Worm (Caenorhabditis elegans) whole organism, L1 larva: Measurements from ENCODE around the gene fbxa-215.

Source experiments
- Y116A8C.19 ChIP-seq: sonication (generic microtip); optimal IDR thresholded peaks from 2 replicates; lab custom pipeline; 2016; ENCODE audit warnings: missing compliant biosample characterization, missing genetic modification characterization, borderline replicate concordance
- aha-1 ChIP-seq: fragments of 150-350 bp; optimal IDR thresholded peaks from 2 replicates; lab custom pipeline; 2014; ENCODE audit warnings: missing biosample characterization, missing genetic modification characterization
- alr-1 ChIP-seq: fragments of 200-800 bp; sonication (Bioruptor generic); optimal IDR thresholded peaks from 2 replicates; lab custom pipeline; 2018; ENCODE audit warnings: borderline replicate concordance, mild to moderate bottlenecking, missing genetic modification characterization, missing compliant biosample characterization
- aly-2 ChIP-seq: fragments of 150-350 bp; optimal IDR thresholded peaks from 2 replicates; lab custom pipeline; 2014; ENCODE audit warnings: missing biosample characterization, missing genetic modification characterization
- ceh-82 ChIP-seq, 3 experiments: fragments of 150-350 bp in 1 of 3; sonication (generic microtip) in 2 of 3; optimal IDR thresholded peaks; 2 replicates each; lab custom pipeline; 2014 to 2017; ENCODE audit warnings: missing biosample characterization in 3 of 3, missing genetic modification characterization in 3 of 3
- ces-1 ChIP-seq: fragments of 150-350 bp; optimal IDR thresholded peaks from 2 replicates; lab custom pipeline; 2014; ENCODE audit warnings: missing biosample characterization, missing genetic modification reagents, missing genetic modification characterization
- egl-27 ChIP-seq, 2 experiments: fragments of 150-350 bp in 1 of 2; sonication (generic microtip); optimal IDR thresholded peaks; 3 replicates each; lab custom pipeline; 2017 to 2018; ENCODE audit warnings: missing biosample characterization in 2 of 2, missing genetic modification characterization in 2 of 2, missing genetic modification reagents in 2 of 2
- elt-2 ChIP-seq: sonication (generic microtip); optimal IDR thresholded peaks from 2 replicates; lab custom pipeline; 2016; ENCODE audit warnings: missing genetic modification characterization, mild to moderate bottlenecking, inconsistent platforms, missing compliant biosample characterization, missing genetic modification reagents
- ets-5 ChIP-seq: fragments of 200-800 bp; sonication (Bioruptor generic); IDR thresholded peaks from 2 replicates; pipeline ENCODE4 v1.3.6; 2022; ENCODE audit warnings: missing genetic modification characterization, missing compliant biosample characterization
- fos-1 ChIP-seq: fragments of 150-350 bp; optimal IDR thresholded peaks from 2 replicates; lab custom pipeline; 2014; ENCODE audit warnings: missing biosample characterization, missing genetic modification characterization
- isw-1 ChIP-seq: fragments of 200-800 bp; sonication (Bioruptor generic); IDR thresholded peaks from 2 replicates; pipeline ENCODE4 v1.3.6; 2022; ENCODE audit warnings: missing genetic modification characterization, missing compliant biosample characterization
- lin-13 ChIP-seq: fragments of 150-350 bp; optimal IDR thresholded peaks from 2 replicates; lab custom pipeline; 2014; ENCODE audit warnings: missing biosample characterization, missing genetic modification reagents, missing genetic modification characterization
- lin-39 ChIP-seq: fragments of 150-350 bp; optimal IDR thresholded peaks from 2 replicates; lab custom pipeline; 2014; ENCODE audit warnings: missing biosample characterization, missing genetic modification reagents, missing genetic modification characterization
- mef-2 ChIP-seq: fragments of 150-350 bp; optimal IDR thresholded peaks from 2 replicates; lab custom pipeline; 2014; ENCODE audit warnings: missing biosample characterization, missing genetic modification characterization
- mep-1 ChIP-seq: fragments of 150-350 bp; optimal IDR thresholded peaks from 2 replicates; lab custom pipeline; 2014; ENCODE audit warnings: missing biosample characterization, missing genetic modification characterization
- nhr-11 ChIP-seq: fragments of 150-350 bp; optimal IDR thresholded peaks from 2 replicates; lab custom pipeline; 2014; ENCODE audit warnings: missing biosample characterization, missing genetic modification characterization
- nhr-71 ChIP-seq: sonication (generic microtip); optimal IDR thresholded peaks from 2 replicates; lab custom pipeline; 2016; ENCODE audit warnings: mild to moderate bottlenecking, missing genetic modification characterization, moderate library complexity, missing compliant biosample characterization
- nhr-76 ChIP-seq: sonication (generic microtip); optimal IDR thresholded peaks from 2 replicates; lab custom pipeline; 2017; ENCODE audit warnings: missing biosample characterization, missing genetic modification characterization
- pqm-1 ChIP-seq: sonication (generic microtip); optimal IDR thresholded peaks from 3 replicates; lab custom pipeline; 2017; ENCODE audit warnings: missing biosample characterization, missing genetic modification characterization
- sup-37 ChIP-seq: fragments of 200-800 bp; sonication (Bioruptor generic); optimal IDR thresholded peaks from 2 replicates; lab custom pipeline; 2018; ENCODE audit warnings: mild to moderate bottlenecking, missing genetic modification characterization, missing compliant biosample characterization
- unc-30 ChIP-seq: sonication (generic microtip); optimal IDR thresholded peaks from 2 replicates; lab custom pipeline; 2017; ENCODE audit warnings: missing biosample characterization, missing genetic modification characterization
- unc-62 ChIP-seq: fragments of 150-350 bp; optimal IDR thresholded peaks from 2 replicates; lab custom pipeline; 2014; ENCODE audit warnings: missing biosample characterization, missing genetic modification reagents, missing genetic modification characterization
- vab-15 ChIP-seq: sonication (generic microtip); optimal IDR thresholded peaks from 2 replicates; lab custom pipeline; 2017; ENCODE audit warnings: missing genotype, mild to moderate bottlenecking, missing genetic modification characterization, missing compliant biosample characterization
- ztf-4 ChIP-seq: fragments of 150-350 bp; optimal IDR thresholded peaks from 2 replicates; lab custom pipeline; 2014; ENCODE audit warnings: missing biosample characterization, missing genetic modification characterization

fbxa-215 gene

DNA sequence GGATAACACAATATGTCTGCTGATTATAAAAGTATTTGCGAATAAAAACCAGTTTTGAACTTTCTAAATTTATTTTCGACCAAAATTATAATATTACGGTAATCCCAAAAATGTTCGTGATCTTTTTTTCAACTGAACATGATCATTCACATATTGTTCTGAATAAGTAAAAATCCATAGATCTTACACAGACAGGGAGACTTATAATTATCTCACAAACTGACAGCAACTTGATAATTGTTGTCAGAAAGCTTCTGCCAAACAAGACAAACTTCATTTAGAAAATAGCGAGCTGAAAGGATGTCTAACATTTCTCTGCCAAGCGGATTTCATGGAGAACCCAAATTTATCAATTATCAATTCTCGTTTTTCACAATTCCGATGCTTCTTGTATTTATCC is 40.2 kb downstream of the fbxa-215 start, which contains the start of gene sru-21:
TSS of gene sru-21 (plus strand) at position 301 of the 400 bp plus-strand sequence.
- no peak for TF ChIP-seq fos-1 (tag; lab: Kevin White, UChicago)
- no peak for TF ChIP-seq Y116A8C.19 (tag; lab: Kevin White, UChicago)
- no peak for TF ChIP-seq unc-30 (tag; lab: Kevin White, UChicago)
- TF ChIP-seq mep-1 (tag; lab: Kevin White, UChicago) = no peak
- TF ChIP-seq isw-1 = no peak

DNA sequence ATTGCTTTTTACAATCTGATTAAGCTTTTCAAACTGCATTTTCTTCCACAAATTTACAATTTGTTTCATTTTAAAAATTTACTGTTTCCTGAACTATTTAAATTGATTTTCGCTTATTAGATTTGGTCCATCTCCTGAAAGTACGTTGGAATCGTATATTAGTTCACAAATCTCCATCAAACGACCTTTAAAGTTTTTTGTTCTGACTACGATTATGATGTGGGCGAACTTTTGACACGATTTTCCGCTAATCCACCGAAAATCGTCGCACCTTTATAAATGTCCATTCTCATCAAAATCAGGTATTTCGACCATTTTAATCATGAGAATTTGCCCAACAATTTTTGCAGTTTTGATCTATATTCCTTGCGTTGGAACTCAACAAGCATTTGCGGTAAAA is 43.2 kb downstream of the fbxa-215 start, which contains the start of gene C08F11.1:
TSS of gene C08F11.1 (plus strand) at position 301 of the 400 bp plus-strand sequence.
- TF ChIP-seq aly-2 (tag; lab: Kevin White, UChicago) (no peak), elt-2 (tag; lab: Kevin White, UChicago) (no peak), nhr-76 (tag; lab: Kevin White, UChicago) (no peak), nhr-11 (tag; lab: Kevin White, UChicago) (no peak), nhr-71 (tag; lab: Kevin White, UChicago) (no peak), vab-15 (tag; lab: Kevin White, UChicago) (no peak), aha-1 (tag; lab: Kevin White, UChicago) (no peak), mef-2 (tag; lab: Kevin White, UChicago) (no peak), lin-39 (tag; lab: Kevin White, UChicago) (no peak), sup-37 (no peak), ets-5 (GFP tag; lab: Robert Waterston, UW) (no peak), ceh-82 (tag; optimal IDR thresholded peaks at IDR 0.05; lab: Kevin White, UChicago) (no peak), ces-1 (GFP tag; lab: Kevin White, UChicago) (no peak)

DNA sequence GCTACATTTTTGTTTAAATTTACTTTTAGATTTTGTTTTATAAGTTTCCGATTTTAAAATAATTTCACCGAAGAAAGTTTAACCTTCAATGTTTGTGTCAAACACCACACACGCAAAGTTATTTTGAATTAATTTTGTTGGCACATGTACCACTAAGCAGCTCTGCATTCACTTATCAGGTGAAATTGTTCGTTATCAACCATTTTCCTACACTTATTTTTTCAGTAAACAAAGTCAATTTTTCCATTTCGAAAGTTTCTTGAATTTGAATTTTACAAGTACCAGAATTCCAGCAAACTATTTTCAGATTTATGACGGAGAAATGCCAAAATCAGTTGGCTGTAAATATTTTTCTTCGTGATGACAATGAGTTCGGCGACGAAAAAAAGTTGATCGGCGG is 47.5 kb downstream of the fbxa-215 start, which contains the start of gene C08F11.3:
TSS of gene C08F11.3 (plus strand) at position 301 of the 400 bp plus-strand sequence.
- TF ChIP-seq pqm-1 (tag; lab: Kevin White, UChicago) (no peak), unc-62 (GFP tag; lab: Kevin White, UChicago) (no peak), ztf-4 (tag; lab: Kevin White, UChicago) (no peak), alr-1 (tag; lab: Kevin White, UChicago) (no peak), lin-13 (GFP tag; lab: Kevin White, UChicago) (no peak), egl-27 (tag; optimal IDR thresholded peaks at IDR 0.05; lab: Kevin White, UChicago) (no peak)
- TF ChIP-seq, all 84 proteins: peak for 0
